Fruit fly (Drosophila melanogaster): ENCODE data around the gene CG34302.

Gene CG34302

dm6 chr3R:9793018-9793417 is 30.6 kb downstream of the CG34302 start, which contains the start of gene CG8516:
TSS of gene CG8516 (plus strand) at chr3R:9793295.
- no peak for TF ChIP-seq CG10631 (GFP tag; optimal IDR thresholded peaks at IDR 0.05)
- TF ChIP-seq Sox15 (GFP tag; optimal IDR thresholded peaks at IDR 0.05), result no peak
- TF ChIP-seq cyc (GFP tag; optimal IDR thresholded peaks at IDR 0.05), result no peak
- TF ChIP-seq CG15336 (GFP tag; IDR thresholded peaks at IDR 0.05), result peak; percentile 70
- no peak for TF ChIP-seq CG1621 (tag; optimal IDR thresholded peaks at IDR 0.05)
- TF ChIP-seq CG31627 (GFP tag; optimal IDR thresholded peaks at IDR 0.05), result peak; percentile 19
- no peak for TF ChIP-seq ss (GFP tag; optimal IDR thresholded peaks at IDR 0.05)
- TF ChIP-seq CG11762 (GFP tag; optimal IDR thresholded peaks at IDR 0.05; ENCODE audit: insufficient read depth), result no peak
- no peak for TF ChIP-seq pdm3 (GFP tag; optimal IDR thresholded peaks at IDR 0.05)
- TF ChIP-seq Blimp-1 (GFP tag; optimal IDR thresholded peaks at IDR 0.05), result no peak
- no peak for TF ChIP-seq CG6163 (GFP tag; IDR thresholded peaks at IDR 0.05)
- TF ChIP-seq fd59A (GFP tag; optimal IDR thresholded peaks at IDR 0.05), result no peak
- TF ChIP-seq topi (GFP tag; optimal IDR thresholded peaks at IDR 0.05), result no peak
- peak; percentile 79 for TF ChIP-seq Eip78C (GFP tag)
- TF ChIP-seq Gug (GFP tag; IDR thresholded peaks at IDR 0.05), result no peak
- peak; percentile 61; the same call in 2 of the 3 replicates for TF ChIP-seq CG8119 (GFP tag; IDR thresholded peaks at IDR 0.05)
- no peak for TF ChIP-seq CG32006 (GFP tag; optimal IDR thresholded peaks at IDR 0.05)
- no peak for TF ChIP-seq CG34406 (GFP tag; optimal IDR thresholded peaks at IDR 0.05)
- no peak for TF ChIP-seq CG6854 (GFP tag; optimal IDR thresholded peaks at IDR 0.05)
- peak; percentile 25; the same call in 1 of the 3 replicates for TF ChIP-seq eg (GFP tag; IDR thresholded peaks at IDR 0.05)
- TF ChIP-seq Sox14 (GFP tag; optimal IDR thresholded peaks at IDR 0.05), result no peak
- TF ChIP-seq esn (GFP tag; optimal IDR thresholded peaks at IDR 0.05), result peak; percentile 41
- no peak for TF ChIP-seq CG10669 (GFP tag; optimal IDR thresholded peaks at IDR 0.05)
- no peak for TF ChIP-seq dac (GFP tag; optimal IDR thresholded peaks at IDR 0.05)
- TF ChIP-seq Ets21C (GFP tag; optimal IDR thresholded peaks at IDR 0.05), result no peak
- TF ChIP-seq achi (GFP tag; optimal IDR thresholded peaks at IDR 0.05), result no peak
- TF ChIP-seq salr (GFP tag; optimal IDR thresholded peaks at IDR 0.05), result no peak
- no peak for TF ChIP-seq CG3919 (GFP tag; optimal IDR thresholded peaks at IDR 0.05)
- TF ChIP-seq CG16779 (tag; optimal IDR thresholded peaks at IDR 0.05), result no peak
- TF ChIP-seq Hr39 (GFP tag; optimal IDR thresholded peaks at IDR 0.05), result no peak
- no peak for TF ChIP-seq OdsH (GFP tag; optimal IDR thresholded peaks at IDR 0.05)
- TF ChIP-seq Lpt (GFP tag; optimal IDR thresholded peaks at IDR 0.05), result no peak
- TF ChIP-seq fkh (GFP tag; optimal IDR thresholded peaks at IDR 0.05), result no peak
- TF ChIP-seq acj6 (GFP tag; optimal IDR thresholded peaks at IDR 0.05), result peak; percentile 11

DNA sequence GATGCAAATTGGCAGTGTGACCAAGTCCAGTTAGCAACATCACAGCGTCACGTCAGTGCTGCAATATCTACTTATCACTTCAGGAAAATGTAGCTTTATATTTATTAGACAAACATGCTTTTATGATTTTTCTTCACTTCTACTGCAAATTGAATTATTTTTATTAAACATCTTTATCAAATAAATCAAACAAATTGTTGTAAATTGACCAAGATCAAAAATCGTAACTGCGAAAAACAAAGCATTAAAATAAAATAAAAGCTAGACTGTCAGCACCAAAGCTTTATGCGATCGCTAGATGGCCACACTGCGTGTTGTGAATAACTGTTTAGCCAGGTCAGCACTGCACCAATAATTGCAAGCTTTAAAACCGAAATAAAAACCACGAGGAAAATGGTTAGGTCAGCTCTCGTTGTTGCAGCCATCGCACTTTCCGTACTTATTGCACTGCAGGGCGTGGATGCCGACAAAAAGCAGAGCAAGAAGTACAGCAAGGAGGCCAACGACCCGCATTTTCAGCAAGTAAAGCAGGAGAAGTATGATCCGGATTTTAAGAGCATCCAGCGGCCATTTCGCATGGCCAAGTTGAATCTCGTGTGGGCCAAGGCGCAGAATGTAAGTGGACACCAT is 32.3 kb downstream of the CG34302 start, which contains the start of the genes CG12945 and CG8507:
Gene CG12945, minus strand, starts transcription at position 45 of the 630 bp plus-strand sequence.
Gene CG8507, plus strand, starts transcription at position 307 of the 630 bp plus-strand sequence.
- peak; percentile 58 for TF ChIP-seq CG31627 (GFP tag; optimal IDR thresholded peaks at IDR 0.05)
- peak; percentile 47 for TF ChIP-seq acj6 (GFP tag; optimal IDR thresholded peaks at IDR 0.05)
- no peak for TF ChIP-seq fkh (GFP tag; optimal IDR thresholded peaks at IDR 0.05)
- TF ChIP-seq CG6808 (GFP tag; optimal IDR thresholded peaks at IDR 0.05), result no peak
- no peak for TF ChIP-seq OdsH (GFP tag; optimal IDR thresholded peaks at IDR 0.05)
- TF ChIP-seq CG10631 (GFP tag; optimal IDR thresholded peaks at IDR 0.05), result no peak
- no peak for TF ChIP-seq CG4318 (GFP tag; optimal IDR thresholded peaks at IDR 0.05)
- peak; percentile 53 for TF ChIP-seq topi (GFP tag; optimal IDR thresholded peaks at IDR 0.05)
- TF ChIP-seq CG6276 (GFP tag; optimal IDR thresholded peaks at IDR 0.05), result no peak
- TF ChIP-seq Lpt (GFP tag; optimal IDR thresholded peaks at IDR 0.05), result no peak
- TF ChIP-seq Gug (GFP tag; IDR thresholded peaks at IDR 0.05), result 0 out of 2 replicates have a peak, but pooled peaks have one; percentile 9
- no peak for TF ChIP-seq eg (GFP tag; IDR thresholded peaks at IDR 0.05)
- no peak for TF ChIP-seq Hr38 (GFP tag; optimal IDR thresholded peaks at IDR 0.05)
- TF ChIP-seq Hr39 (GFP tag; optimal IDR thresholded peaks at IDR 0.05), result peak; percentile 68
- TF ChIP-seq Sox102F (GFP tag; optimal IDR thresholded peaks at IDR 0.05), result no peak
- TF ChIP-seq lz (GFP tag; optimal IDR thresholded peaks at IDR 0.05), result peak; percentile 65
- TF ChIP-seq Blimp-1 (GFP tag; optimal IDR thresholded peaks at IDR 0.05), result no peak
- TF ChIP-seq Met (GFP tag; optimal IDR thresholded peaks at IDR 0.05), result no peak
- no peak for TF ChIP-seq CG10669 (GFP tag; optimal IDR thresholded peaks at IDR 0.05)
- TF ChIP-seq achi (GFP tag; optimal IDR thresholded peaks at IDR 0.05), result no peak
- no peak for TF ChIP-seq fd85E (GFP tag; optimal IDR thresholded peaks at IDR 0.05)
- TF ChIP-seq Sox15 (GFP tag; optimal IDR thresholded peaks at IDR 0.05), result peak; percentile 13
- TF ChIP-seq CG16779 (tag; optimal IDR thresholded peaks at IDR 0.05), result no peak
- TF ChIP-seq dac (GFP tag; optimal IDR thresholded peaks at IDR 0.05), result no peak
- TF ChIP-seq CG34406 (GFP tag; optimal IDR thresholded peaks at IDR 0.05), result no peak
- no peak for TF ChIP-seq Smox (GFP tag; optimal IDR thresholded peaks at IDR 0.05)
- no peak for TF ChIP-seq Eip75B (GFP tag; optimal IDR thresholded peaks at IDR 0.05)
- TF ChIP-seq Ets96B (tag; optimal IDR thresholded peaks at IDR 0.05), result peak; percentile 38
- no peak for TF ChIP-seq Hr4 (GFP tag; optimal IDR thresholded peaks at IDR 0.05)
- TF ChIP-seq Sox14 (GFP tag; optimal IDR thresholded peaks at IDR 0.05), result peak; percentile 76
- no peak for TF ChIP-seq vri (GFP tag; optimal IDR thresholded peaks at IDR 0.05)
- no peak for TF ChIP-seq CG8119 (GFP tag; IDR thresholded peaks at IDR 0.05)
- TF ChIP-seq Eip78C (GFP tag), result peak; percentile 83
- TF ChIP-seq CG6854 (GFP tag; optimal IDR thresholded peaks at IDR 0.05), result no peak
- TF ChIP-seq CG32006 (GFP tag; optimal IDR thresholded peaks at IDR 0.05), result no peak
